Worm (Caenorhabditis elegans) whole organism, young adult: ENCODE data around the gene fbxc-47.

Experiments
- C06A6.2 ChIP-seq: fragments of 200-800 bp; sonication (Bioruptor generic); conservative IDR thresholded peaks from 2 replicates; pipeline ENCODE4 v1.3.6; 2022; ENCODE audit warnings: missing genetic modification characterization, missing compliant biosample characterization
- Y53G8AR.9 ChIP-seq: fragments of 200-800 bp; sonication (Bioruptor generic); conservative IDR thresholded peaks from 2 replicates; pipeline ENCODE4 v1.3.6; 2022; ENCODE audit warnings: missing genetic modification reagents, missing genetic modification characterization, missing compliant biosample characterization
- Y56A3A.18 ChIP-seq: fragments of 200-800 bp; sonication (Bioruptor generic); IDR thresholded peaks from 2 replicates; pipeline ENCODE4 v1.3.6; 2022; ENCODE audit warnings: missing genetic modification reagents, missing genetic modification characterization, missing compliant biosample characterization
- ama-1 ChIP-seq, 3 experiments: fragments of 150-350 bp in 1 of 3; sonication (generic microtip) in 2 of 3; optimal IDR thresholded peaks; 2 replicates each; lab custom pipeline; 2014 to 2018; ENCODE audit warnings: missing biosample characterization in 2 of 3, missing genetic modification characterization in 2 of 3, missing genetic modification reagents in 2 of 3
- attf-5 ChIP-seq: fragments of 200-800 bp; sonication (Bioruptor generic); optimal IDR thresholded peaks from 2 replicates; lab custom pipeline; 2018; ENCODE audit warnings: mild to moderate bottlenecking, missing genetic modification characterization, missing compliant biosample characterization
- cebp-1 ChIP-seq, 2 experiments: fragments of 200-800 bp in 1 of 2; sonication (Bioruptor generic) in 1 of 2; sonication (generic microtip) in 1 of 2; IDR thresholded peaks in 1 of 2; optimal IDR thresholded peaks in 1 of 2; 2 replicates each; pipeline versions ENCODE4 v1.3.6 to Lab custom; 2017 to 2022; ENCODE audit warnings: missing compliant biosample characterization in 2 of 2, missing genetic modification characterization in 2 of 2, mild to moderate bottlenecking in 1 of 2, missing genetic modification reagents in 1 of 2, moderate library complexity in 1 of 2
- ceh-100 ChIP-seq: fragments of 200-800 bp; sonication (Bioruptor generic); IDR thresholded peaks from 2 replicates; pipeline ENCODE4 v1.3.6; 2022; ENCODE audit warnings: missing genetic modification reagents, missing genetic modification characterization, missing compliant biosample characterization
- ceh-58 ChIP-seq: fragments of 200-800 bp; sonication (Bioruptor generic); IDR thresholded peaks from 2 replicates; pipeline ENCODE4 v1.3.6; 2022; ENCODE audit warnings: missing genetic modification characterization, missing compliant biosample characterization
- ceh-91 ChIP-seq: fragments of 200-800 bp; sonication (Bioruptor generic); IDR thresholded peaks from 2 replicates; pipeline ENCODE4 v1.3.6; 2022; ENCODE audit warnings: missing genetic modification reagents, missing genetic modification characterization, missing compliant biosample characterization
- chd-7 ChIP-seq: sonication (generic microtip); optimal IDR thresholded peaks from 2 replicates; lab custom pipeline; 2016; ENCODE audit warnings: mild to moderate bottlenecking, missing genetic modification characterization, moderate library complexity, missing compliant biosample characterization
- dox-1 ChIP-seq: fragments of 200-800 bp; sonication (Bioruptor generic); IDR thresholded peaks from 2 replicates; pipeline ENCODE4 v1.3.6; 2022; ENCODE audit warnings: missing genetic modification reagents, missing genetic modification characterization, missing compliant biosample characterization
- dpl-1 ChIP-seq: fragments of 150-350 bp; optimal IDR thresholded peaks from 2 replicates; lab custom pipeline; 2014; ENCODE audit warnings: missing biosample characterization, missing genetic modification reagents, missing genetic modification characterization
- efl-1 ChIP-seq: fragments of 150-350 bp; optimal IDR thresholded peaks from 2 replicates; lab custom pipeline; 2014; ENCODE audit warnings: missing biosample characterization, missing genetic modification reagents, missing genetic modification characterization
- egl-18 ChIP-seq: fragments of 200-800 bp; sonication (Bioruptor generic); IDR thresholded peaks from 2 replicates; pipeline ENCODE4 v1.3.6; 2022; ENCODE audit warnings: missing genetic modification reagents, missing genetic modification characterization, missing compliant biosample characterization
- egrh-3 ChIP-seq: fragments of 200-800 bp; sonication (Bioruptor generic); IDR thresholded peaks from 2 replicates; pipeline ENCODE4 v1.3.6; 2022; ENCODE audit warnings: missing genetic modification reagents, missing genetic modification characterization, missing compliant biosample characterization
- him-1 ChIP-seq: sonication (generic microtip); optimal IDR thresholded peaks from 2 replicates; lab custom pipeline; 2016; ENCODE audit warnings: missing genotype, missing genetic modification reagents, missing genetic modification characterization, missing compliant biosample characterization
- hrde-1 ChIP-seq: sonication (generic microtip); optimal IDR thresholded peaks from 2 replicates; lab custom pipeline; 2016; ENCODE audit warnings: missing genetic modification characterization, mild to moderate bottlenecking, missing compliant biosample characterization, moderate library complexity, missing genotype, missing genetic modification reagents, borderline replicate concordance
- hsf-1 ChIP-seq: fragments of 200-800 bp; sonication (Bioruptor generic); IDR thresholded peaks from 2 replicates; pipeline ENCODE4 v1.3.6; 2022; ENCODE audit warnings: missing genetic modification reagents, missing genetic modification characterization, missing compliant biosample characterization
- lin-26 ChIP-seq: fragments of 200-800 bp; sonication (Bioruptor generic); IDR thresholded peaks from 2 replicates; pipeline ENCODE4 v1.3.6; 2022; ENCODE audit warnings: missing genetic modification reagents, missing genetic modification characterization, missing compliant biosample characterization
- lin-40 ChIP-seq: sonication (generic microtip); optimal IDR thresholded peaks from 2 replicates; lab custom pipeline; 2016; ENCODE audit warnings: missing genetic modification characterization, mild to moderate bottlenecking, missing compliant biosample characterization, missing genotype, missing genetic modification reagents
- madf-10 ChIP-seq: sonication (generic microtip); optimal IDR thresholded peaks from 2 replicates; lab custom pipeline; 2016; ENCODE audit warnings: mild to moderate bottlenecking, missing genetic modification characterization, missing compliant biosample characterization
- mes-4 ChIP-seq: sonication (generic microtip); optimal IDR thresholded peaks from 2 replicates; lab custom pipeline; 2016; ENCODE audit warnings: missing genotype, missing genetic modification characterization, missing compliant biosample characterization
- nhr-179 ChIP-seq: sonication (generic microtip); optimal IDR thresholded peaks from 2 replicates; lab custom pipeline; 2016; ENCODE audit warnings: mild to moderate bottlenecking, missing genetic modification characterization, missing compliant biosample characterization
- nhr-27 ChIP-seq: fragments of 200-800 bp; sonication (Bioruptor generic); optimal IDR thresholded peaks from 2 replicates; lab custom pipeline; 2018; ENCODE audit warnings: mild to moderate bottlenecking, missing genetic modification characterization, moderate library complexity, missing compliant biosample characterization
- sea-2 ChIP-seq: fragments of 200-800 bp; sonication (Bioruptor generic); IDR thresholded peaks from 2 replicates; pipeline ENCODE4 v1.3.6; 2022; ENCODE audit warnings: missing genetic modification characterization, missing compliant biosample characterization
- snpc-1.3 ChIP-seq: sonication (generic microtip); optimal IDR thresholded peaks from 2 replicates; lab custom pipeline; 2017; ENCODE audit warnings: missing genetic modification characterization, mild to moderate bottlenecking, missing compliant biosample characterization, antibody characterized with exemption, moderate library complexity, missing genotype, missing genetic modification reagents; ENCODE audit not compliant: insufficient read depth
- snpc-4 ChIP-seq, 5 experiments: fragments of 150-350 bp in 1 of 5; sonication (generic microtip) in 4 of 5; optimal IDR thresholded peaks; 2 replicates each; lab custom pipeline; 2014 to 2018; ENCODE audit warnings: missing genetic modification characterization in 5 of 5, missing biosample characterization in 3 of 5, antibody characterized with exemption in 2 of 5, mild to moderate bottlenecking in 2 of 5, missing compliant biosample characterization in 2 of 5, missing genotype in 2 of 5, moderate library complexity in 2 of 5, missing genetic modification reagents in 1 of 5
- somi-1 ChIP-seq: fragments of 200-800 bp; sonication (Bioruptor generic); optimal IDR thresholded peaks from 2 replicates; lab custom pipeline; 2018; ENCODE audit warnings: mild to moderate bottlenecking, missing genetic modification characterization, missing compliant biosample characterization
- sptf-2 ChIP-seq: fragments of 200-800 bp; sonication (Bioruptor generic); optimal IDR thresholded peaks from 2 replicates; lab custom pipeline; 2018; ENCODE audit warnings: mild to moderate bottlenecking, missing genetic modification characterization, missing compliant biosample characterization
- tbx-9 ChIP-seq: sonication (generic microtip); optimal IDR thresholded peaks from 2 replicates; lab custom pipeline; 2016; ENCODE audit warnings: borderline replicate concordance, missing genetic modification characterization, inconsistent platforms, missing compliant biosample characterization
- tlf-1 ChIP-seq: fragments of 200-800 bp; sonication (Bioruptor generic); optimal IDR thresholded peaks from 2 replicates; lab custom pipeline; 2018; ENCODE audit warnings: mild to moderate bottlenecking, missing genetic modification characterization, missing compliant biosample characterization
- unc-62 ChIP-seq: fragments of 150-350 bp; optimal IDR thresholded peaks from 2 replicates; lab custom pipeline; 2014; ENCODE audit warnings: missing biosample characterization, missing genetic modification reagents, missing genetic modification characterization
- zim-3 ChIP-seq: sonication (generic microtip); optimal IDR thresholded peaks from 2 replicates; lab custom pipeline; 2017; ENCODE audit warnings: mild to moderate bottlenecking, missing genetic modification characterization, moderate library complexity, missing compliant biosample characterization
- ztf-25 ChIP-seq: fragments of 200-800 bp; sonication (Bioruptor generic); IDR thresholded peaks from 2 replicates; pipeline ENCODE4 v1.3.6; 2022; ENCODE audit warnings: missing genetic modification reagents, missing genetic modification characterization, missing compliant biosample characterization
- ztf-28 ChIP-seq: fragments of 200-800 bp; sonication (Bioruptor generic); IDR thresholded peaks from 2 replicates; pipeline ENCODE4 v1.3.6; 2022; ENCODE audit warnings: missing genetic modification reagents, missing genetic modification characterization, missing compliant biosample characterization

The fbxc-47 gene

ce11 chrIV:3781539-3781938 lies 23.8 kb upstream of the fbxc-47 start:
- TF ChIP-seq efl-1 (GFP tag; lab: Kevin White, UChicago) (no peak), snpc-4 (GFP tag; optimal IDR thresholded peaks at IDR 0.05; lab: Kevin White, UChicago) (no peak), snpc-4 (tag; optimal IDR thresholded peaks at IDR 0.05; lab: Kevin White, UChicago) (no peak), sea-2 (GFP tag; lab: Robert Waterston, UW) (no peak), Y53G8AR.9 (GFP tag; lab: Robert Waterston, UW) (no peak), madf-10 (tag; lab: Kevin White, UChicago) (no peak), hsf-1 (GFP tag; lab: Robert Waterston, UW) (no peak), snpc-1.3 (tag; lab: Kevin White, UChicago) (no peak), lin-40 (tag; lab: Kevin White, UChicago) (no peak), egrh-3 (no peak), sptf-2 (GFP tag; lab: Kevin White, UChicago) (no peak), nhr-179 (no peak)

- TF ChIP-seq zim-3 (tag; lab: Kevin White, UChicago) (no peak), dpl-1 (no peak), egl-18 (GFP tag; lab: Robert Waterston, UW) (no peak), mes-4 (no peak), chd-7 (tag; lab: Kevin White, UChicago) (no peak), hsf-1 (GFP tag; lab: Robert Waterston, UW) (no peak), ceh-91 (GFP tag; lab: Robert Waterston, UW) (no peak), attf-5 (GFP tag; lab: Kevin White, UChicago) (no peak), cebp-1 (GFP tag; IDR thresholded peaks at IDR 0.05; lab: Robert Waterston, UW) (no peak), cebp-1 (tag; optimal IDR thresholded peaks at IDR 0.05; lab: Kevin White, UChicago) (no peak), ztf-28 (GFP tag; lab: Robert Waterston, UW) (no peak), hrde-1 (tag; lab: Kevin White, UChicago) (no peak), efl-1 (GFP tag; lab: Kevin White, UChicago) (no peak), nhr-27 (tag; lab: Kevin White, UChicago) (no peak), ama-1 (optimal IDR thresholded peaks at IDR 0.05; lab: Kevin White, UChicago) (no peak), ama-1 (GFP tag; optimal IDR thresholded peaks at IDR 0.05; lab: Kevin White, UChicago) (no peak), ztf-25 (GFP tag; lab: Robert Waterston, UW) (no peak), sptf-2 (GFP tag; lab: Kevin White, UChicago) (no peak), tlf-1 (GFP tag; lab: Kevin White, UChicago) (no peak), nhr-179 (no peak), Y56A3A.18 (GFP tag; lab: Robert Waterston, UW) (no peak)
- TF ChIP-seq, all 124 proteins: peak for 0
These were observed 21.4 kb upstream of the fbxc-47 start, which contains the start of gene glct-6 for ce11 chrIV:3783910-3784309. Gene glct-6 (plus strand): TSS chrIV:3784210.

DNA sequence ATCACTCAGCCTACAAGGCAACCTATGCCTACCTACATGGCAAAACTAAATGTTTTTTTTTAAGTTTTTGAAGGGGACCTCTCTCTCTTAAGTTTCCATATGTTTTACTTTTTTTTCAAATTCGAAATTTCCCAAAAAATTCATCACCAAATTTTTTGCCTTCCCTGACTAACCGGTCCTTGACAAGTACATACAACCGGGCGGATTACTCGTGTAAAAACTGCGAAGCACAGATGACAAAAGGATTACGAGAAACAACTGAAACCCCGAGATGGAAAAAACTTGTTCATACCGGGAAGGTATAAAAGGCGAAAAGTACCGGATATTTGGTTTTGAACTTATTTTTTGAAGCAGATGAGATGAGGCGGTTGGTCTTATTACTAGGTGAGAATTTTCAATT lies 10.9 kb upstream of the fbxc-47 start, which contains the start of gene K09B3.1:
Gene K09B3.1, plus strand, starts transcription at position 301 of the 400 bp plus-strand sequence.
- TF ChIP-seq unc-62 (GFP tag; lab: Kevin White, UChicago) (no peak), dox-1 (no peak), ceh-58 (GFP tag; lab: Robert Waterston, UW) (no peak), him-1 (tag; lab: Kevin White, UChicago) (no peak), somi-1 (GFP tag; lab: Kevin White, UChicago) (no peak), lin-26 (GFP tag; lab: Robert Waterston, UW) (no peak), ceh-100 (GFP tag; lab: Robert Waterston, UW) (no peak), C06A6.2 (GFP tag; lab: Robert Waterston, UW) (no peak), madf-10 (tag; lab: Kevin White, UChicago) (no peak), tbx-9 (tag; lab: Kevin White, UChicago) (no peak), snpc-1.3 (tag; lab: Kevin White, UChicago) (no peak)
